Worm (Caenorhabditis elegans) whole organism, late embryonic: ENCODE measurements around the gene Y49E10.21.

ENCODE experiments used
- C08G9.2 ChIP-seq: sonication (generic microtip); optimal IDR thresholded peaks from 2 replicates; lab custom pipeline; 2016; ENCODE audit warnings: mild to moderate bottlenecking, missing genetic modification characterization, moderate library complexity, missing compliant biosample characterization
- C38D4.7 ChIP-seq: fragments of 200-800 bp; sonication (Bioruptor generic); optimal IDR thresholded peaks from 2 replicates; lab custom pipeline; 2018; ENCODE audit warnings: mild to moderate bottlenecking, missing genetic modification characterization, moderate library complexity, missing compliant biosample characterization
- F13H6.1 ChIP-seq: sonication (generic microtip); optimal IDR thresholded peaks from 2 replicates; lab custom pipeline; 2016; ENCODE audit warnings: missing genetic modification characterization, missing compliant biosample characterization
- K09A11.1 ChIP-seq: sonication (generic microtip); optimal IDR thresholded peaks from 2 replicates; lab custom pipeline; 2017; ENCODE audit warnings: antibody characterized with exemption, mild to moderate bottlenecking, missing genetic modification characterization, missing compliant biosample characterization; ENCODE audit not compliant: insufficient read depth
- T23F11.4 ChIP-seq: fragments of 200-800 bp; sonication (Bioruptor generic); optimal IDR thresholded peaks from 2 replicates; lab custom pipeline; 2018; ENCODE audit warnings: mild to moderate bottlenecking, missing genetic modification characterization, missing compliant biosample characterization
- ahr-1 ChIP-seq: sonication (generic microtip); optimal IDR thresholded peaks from 2 replicates; lab custom pipeline; 2016; ENCODE audit warnings: missing genetic modification characterization, missing compliant biosample characterization
- ceh-18 ChIP-seq: sonication (generic microtip); optimal IDR thresholded peaks from 2 replicates; lab custom pipeline; 2016; ENCODE audit warnings: missing genetic modification characterization, missing compliant biosample characterization
- ceh-22 ChIP-seq: sonication (generic microtip); optimal IDR thresholded peaks from 2 replicates; lab custom pipeline; 2017; ENCODE audit warnings: missing biosample characterization, missing genetic modification characterization
- ceh-24 ChIP-seq: sonication (generic microtip); optimal IDR thresholded peaks from 2 replicates; lab custom pipeline; 2016; ENCODE audit warnings: mild to moderate bottlenecking, missing genetic modification characterization, missing compliant biosample characterization
- ceh-30 ChIP-seq: fragments of 150-350 bp; optimal IDR thresholded peaks from 2 replicates; lab custom pipeline; 2014; ENCODE audit warnings: missing biosample characterization, missing genetic modification characterization
- ceh-34 ChIP-seq: sonication (generic microtip); optimal IDR thresholded peaks from 2 replicates; lab custom pipeline; 2016; ENCODE audit warnings: mild to moderate bottlenecking, missing genetic modification characterization, missing compliant biosample characterization
- elt-2 ChIP-seq: sonication (generic microtip); optimal IDR thresholded peaks from 2 replicates; lab custom pipeline; 2016; ENCODE audit warnings: missing genetic modification reagents, missing genetic modification characterization, missing compliant biosample characterization
- eyg-1 ChIP-seq: sonication (generic microtip); optimal IDR thresholded peaks from 2 replicates; lab custom pipeline; 2016; ENCODE audit warnings: missing genotype, missing genetic modification characterization, missing compliant biosample characterization
- gmeb-2 ChIP-seq: sonication (generic microtip); optimal IDR thresholded peaks from 2 replicates; lab custom pipeline; 2016; ENCODE audit warnings: missing genetic modification characterization, inconsistent platforms, missing compliant biosample characterization
- hlh-13 ChIP-seq: fragments of 200-800 bp; sonication (Bioruptor generic); optimal IDR thresholded peaks from 2 replicates; lab custom pipeline; 2018; ENCODE audit warnings: mild to moderate bottlenecking, missing genetic modification characterization, missing compliant biosample characterization
- hlh-15 ChIP-seq: sonication (generic microtip); optimal IDR thresholded peaks from 2 replicates; lab custom pipeline; 2016; ENCODE audit warnings: missing genetic modification characterization, missing compliant biosample characterization
- hlh-30 ChIP-seq: sonication (generic microtip); optimal IDR thresholded peaks from 2 replicates; lab custom pipeline; 2017; ENCODE audit warnings: antibody characterized with exemption, missing genetic modification characterization, missing compliant biosample characterization; ENCODE audit not compliant: insufficient read depth
- hlh-6 ChIP-seq: sonication (generic microtip); optimal IDR thresholded peaks from 2 replicates; lab custom pipeline; 2016; ENCODE audit warnings: missing genotype, missing genetic modification characterization, missing compliant biosample characterization
- lim-6 ChIP-seq: sonication (generic microtip); optimal IDR thresholded peaks from 2 replicates; lab custom pipeline; 2016; ENCODE audit warnings: missing genetic modification characterization, missing compliant biosample characterization
- lin-11 ChIP-seq: fragments of 200-800 bp; sonication (Bioruptor generic); optimal IDR thresholded peaks from 2 replicates; lab custom pipeline; 2018; ENCODE audit warnings: mild to moderate bottlenecking, missing genetic modification characterization, missing compliant biosample characterization
- madf-2 ChIP-seq: sonication (generic microtip); optimal IDR thresholded peaks from 2 replicates; lab custom pipeline; 2017; ENCODE audit warnings: missing genetic modification characterization, missing compliant biosample characterization
- nfya-1 ChIP-seq: sonication (generic microtip); optimal IDR thresholded peaks from 2 replicates; lab custom pipeline; 2017; ENCODE audit warnings: missing genetic modification characterization, mild to moderate bottlenecking, missing compliant biosample characterization, antibody characterized with exemption, moderate library complexity
- nhr-11 ChIP-seq: fragments of 150-350 bp; optimal IDR thresholded peaks from 2 replicates; lab custom pipeline; 2014; ENCODE audit warnings: missing biosample characterization, missing genetic modification characterization
- npax-4 ChIP-seq: sonication (generic microtip); optimal IDR thresholded peaks from 2 replicates; lab custom pipeline; 2016; ENCODE audit warnings: missing genetic modification characterization, missing compliant biosample characterization
- odd-2 ChIP-seq: sonication (generic microtip); optimal IDR thresholded peaks from 2 replicates; lab custom pipeline; 2017; ENCODE audit warnings: antibody characterized with exemption, mild to moderate bottlenecking, missing genetic modification characterization, missing compliant biosample characterization
- pag-3 ChIP-seq: sonication (generic microtip); optimal IDR thresholded peaks from 2 replicates; lab custom pipeline; 2016; ENCODE audit warnings: missing compliant biosample characterization, missing genetic modification characterization, borderline replicate concordance
- pat-9 ChIP-seq: fragments of 200-800 bp; sonication (Bioruptor generic); optimal IDR thresholded peaks from 2 replicates; lab custom pipeline; 2018; ENCODE audit warnings: mild to moderate bottlenecking, missing genetic modification characterization, moderate library complexity, missing compliant biosample characterization
- pha-2 ChIP-seq: sonication (generic microtip); optimal IDR thresholded peaks from 2 replicates; lab custom pipeline; 2017; ENCODE audit warnings: mild to moderate bottlenecking, missing genetic modification characterization, missing compliant biosample characterization
- pha-4 ChIP-seq: fragments of 150-350 bp; optimal IDR thresholded peaks from 2 replicates; lab custom pipeline; 2018; ENCODE audit warnings: missing biosample characterization, missing genetic modification reagents, missing genetic modification characterization
- pqm-1 ChIP-seq: sonication (generic microtip); optimal IDR thresholded peaks from 2 replicates; lab custom pipeline; 2016; ENCODE audit warnings: missing genetic modification characterization, missing compliant biosample characterization
- ref-2 ChIP-seq: sonication (generic microtip); optimal IDR thresholded peaks from 2 replicates; lab custom pipeline; 2016; ENCODE audit warnings: missing genetic modification characterization, missing compliant biosample characterization
- rnt-1 ChIP-seq: sonication (generic microtip); optimal IDR thresholded peaks from 2 replicates; lab custom pipeline; 2016; ENCODE audit warnings: missing genetic modification characterization, missing compliant biosample characterization
- sdc-2 ChIP-seq: sonication (generic microtip); optimal IDR thresholded peaks from 2 replicates; lab custom pipeline; 2016; ENCODE audit warnings: missing genotype, missing genetic modification characterization, missing compliant biosample characterization
- sox-2 ChIP-seq: fragments of 200-800 bp; sonication (Bioruptor generic); IDR thresholded peaks from 2 replicates; pipeline ENCODE4 v1.3.6; 2022; ENCODE audit warnings: missing genetic modification reagents, missing genetic modification characterization, missing compliant biosample characterization
- tbx-2 ChIP-seq: sonication (generic microtip); optimal IDR thresholded peaks from 2 replicates; lab custom pipeline; 2016; ENCODE audit warnings: missing genetic modification characterization, missing compliant biosample characterization
- tbx-7 ChIP-seq: sonication (generic microtip); optimal IDR thresholded peaks from 2 replicates; lab custom pipeline; 2016; ENCODE audit warnings: missing genotype, missing genetic modification characterization, missing compliant biosample characterization
- ttx-3 ChIP-seq: sonication (generic microtip); optimal IDR thresholded peaks from 2 replicates; lab custom pipeline; 2016; ENCODE audit warnings: missing genetic modification reagents, missing genetic modification characterization, missing compliant biosample characterization
- unc-3 ChIP-seq, 2 experiments: fragments of 200-800 bp in 1 of 2; sonication (Bioruptor generic) in 1 of 2; sonication (generic microtip) in 1 of 2; conservative IDR thresholded peaks in 1 of 2; optimal IDR thresholded peaks in 1 of 2; 2 replicates each; pipeline versions ENCODE4 v1.3.6 to Lab custom; 2016 to 2022; ENCODE audit warnings: missing compliant biosample characterization in 2 of 2, missing genetic modification characterization in 2 of 2, missing genetic modification reagents in 1 of 2
- unc-42 ChIP-seq: sonication (generic microtip); optimal IDR thresholded peaks from 2 replicates; lab custom pipeline; 2016; ENCODE audit warnings: missing genotype, missing genetic modification characterization, missing compliant biosample characterization
- unc-55 ChIP-seq: sonication (generic microtip); optimal IDR thresholded peaks from 2 replicates; lab custom pipeline; 2017; ENCODE audit warnings: missing biosample characterization, missing genetic modification reagents, missing genetic modification characterization
- unc-86 ChIP-seq: sonication (generic microtip); optimal IDR thresholded peaks from 2 replicates; lab custom pipeline; 2016; ENCODE audit warnings: missing genetic modification characterization, missing compliant biosample characterization
- zip-5 ChIP-seq: sonication (generic microtip); optimal IDR thresholded peaks from 2 replicates; lab custom pipeline; 2016; ENCODE audit warnings: missing genetic modification characterization, missing compliant biosample characterization
- ztf-16 ChIP-seq: sonication (generic microtip); optimal IDR thresholded peaks from 2 replicates; lab custom pipeline; 2017; ENCODE audit warnings: missing genetic modification characterization, missing compliant biosample characterization

The Y49E10.21 gene

ce11 chrIII:12424663-12425062, 32.7 kb upstream of the Y49E10.21 start:
- TF ChIP-seq lim-6 (tag; lab: Kevin White, UChicago) (no peak), tbx-7 (tag; lab: Kevin White, UChicago) (no peak), nhr-11 (tag; lab: Kevin White, UChicago) (no peak), npax-4 (tag; lab: Kevin White, UChicago) (no peak), gmeb-2 (tag; lab: Kevin White, UChicago) (no peak), ttx-3 (tag; lab: Kevin White, UChicago) (no peak), ceh-30 (tag; lab: Kevin White, UChicago) (no peak), unc-42 (no peak), rnt-1 (tag; lab: Kevin White, UChicago) (no peak), eyg-1 (no peak), odd-2 (tag; lab: Kevin White, UChicago) (no peak), pha-4 (tag; lab: Kevin White, UChicago) (no peak), ceh-34 (tag; lab: Kevin White, UChicago) (no peak), unc-3 (GFP tag; conservative IDR thresholded peaks at IDR 0.05; lab: Robert Waterston, UW) (no peak), unc-3 (tag; optimal IDR thresholded peaks at IDR 0.05; lab: Kevin White, UChicago) (no peak), K09A11.1 (tag; lab: Kevin White, UChicago) (no peak), hlh-13 (GFP tag; lab: Kevin White, UChicago) (no peak), ahr-1 (no peak), unc-55 (GFP tag; lab: Kevin White, UChicago) (no peak), pqm-1 (tag; lab: Kevin White, UChicago) (no peak), hlh-15 (tag; lab: Kevin White, UChicago) (no peak)

- no peak for TF ChIP-seq sdc-2 (tag; lab: Kevin White, UChicago)
- no peak for TF ChIP-seq zip-5
- no peak for TF ChIP-seq pag-3 (tag; lab: Kevin White, UChicago)
- no peak for TF ChIP-seq hlh-6 (tag; lab: Kevin White, UChicago)
- no peak for TF ChIP-seq pha-4 (tag; lab: Kevin White, UChicago)
- no peak for TF ChIP-seq ceh-34 (tag; lab: Kevin White, UChicago)
- TF ChIP-seq unc-86 (tag; lab: Kevin White, UChicago): no peak
- TF ChIP-seq ahr-1: no peak
These were observed 31.5 kb upstream of the Y49E10.21 start for ce11 chrIII:12425846-12426405.

ce11 chrIII:12426558-12426957, 30.8 kb upstream of the Y49E10.21 start, which contains the start of gene pie-1:
TSS of gene pie-1 (plus strand) at chrIII:12426893.
- no peak for TF ChIP-seq hlh-13 (GFP tag; lab: Kevin White, UChicago)
- TF ChIP-seq pha-2 (tag; lab: Kevin White, UChicago): no peak
- TF ChIP-seq C08G9.2 (tag; lab: Kevin White, UChicago): no peak
- TF ChIP-seq pat-9 (tag; lab: Kevin White, UChicago): no peak
- no peak for TF ChIP-seq ceh-18 (tag; lab: Kevin White, UChicago)
- TF ChIP-seq lim-6 (tag; lab: Kevin White, UChicago): no peak
- no peak for TF ChIP-seq hlh-30 (tag; lab: Kevin White, UChicago)
- TF ChIP-seq lin-11: no peak

ce11 chrIII:12427527-12428263, 29.7 kb upstream of the Y49E10.21 start:
- TF ChIP-seq madf-2 (tag; lab: Kevin White, UChicago) (no peak), pag-3 (tag; lab: Kevin White, UChicago) (no peak), ztf-16 (tag; lab: Kevin White, UChicago) (no peak), ttx-3 (tag; lab: Kevin White, UChicago) (no peak), F13H6.1 (tag; lab: Kevin White, UChicago) (no peak), odd-2 (tag; lab: Kevin White, UChicago) (no peak), T23F11.4 (no peak), ceh-22 (tag; lab: Kevin White, UChicago) (no peak), sox-2 (GFP tag; lab: Robert Waterston, UW) (no peak), tbx-2 (tag; lab: Kevin White, UChicago) (no peak), nfya-1 (no peak), unc-55 (GFP tag; lab: Kevin White, UChicago) (no peak), npax-4 (tag; lab: Kevin White, UChicago) (no peak), pqm-1 (tag; lab: Kevin White, UChicago) (no peak), ceh-24 (no peak), ref-2 (tag; lab: Kevin White, UChicago) (no peak), pha-4 (tag; lab: Kevin White, UChicago) (no peak), C38D4.7 (GFP tag; lab: Kevin White, UChicago) (no peak), elt-2 (tag; lab: Kevin White, UChicago) (no peak)
